In genomic region chrX:6366357-6366691, dm6 we compare ENCODE assay signal across 1 fruit fly cellular context.
TF ChIP-seq lines count a peak whose summit lies in the region.

No protein-coding gene starts in this region.

TF ChIP-seq in whole organism, embryonic, 481 proteins besides CTCF, POLR2A, EP300 and RAD21 (continued from another document and continues in another):
- TF ChIP-seq Neu2 (GFP tag; optimal IDR thresholded peaks at IDR 0.05; lab: Kevin White, UChicago; ENCODE audit: borderline replicate concordance) (no peak), HmgD (GFP tag; optimal IDR thresholded peaks at IDR 0.05; lab: Kevin White, UChicago) (peak; percentile 27), Scr (GFP tag; IDR thresholded peaks at IDR 0.05; lab: Robert Waterston, UW; ENCODE audit: partially characterized antibody) (no peak), ATbp (GFP tag; optimal IDR thresholded peaks at IDR 0.05; lab: Kevin White, UChicago) (peak; percentile 71), CG13424 (tag; optimal IDR thresholded peaks at IDR 0.05; lab: Kevin White, UChicago) (peak; percentile 86), Kr (GFP tag; optimal IDR thresholded peaks at IDR 0.05; lab: Kevin White, UChicago) (no peak), Nf-YA (GFP tag; IDR thresholded peaks at IDR 0.05; lab: Robert Waterston, UW) (peak; percentile 75), CG13123 (GFP tag; optimal IDR thresholded peaks at IDR 0.05; lab: Kevin White, UChicago) (peak; percentile 64), ci (GFP tag; IDR thresholded peaks at IDR 0.05; lab: Robert Waterston, UW) (peak; percentile 93), CG8359 (GFP tag; optimal IDR thresholded peaks at IDR 0.05; lab: Kevin White, UChicago; ENCODE audit: borderline replicate concordance) (no peak), CG11695 (GFP tag; IDR thresholded peaks at IDR 0.05; lab: Robert Waterston, UW) (peak; percentile 88), CG13296 (GFP tag; optimal IDR thresholded peaks at IDR 0.05; lab: Kevin White, UChicago) (peak; percentile 91), nau (GFP tag; optimal IDR thresholded peaks at IDR 0.05; lab: Kevin White, UChicago) (no peak), Fer3 (tag; optimal IDR thresholded peaks at IDR 0.05; lab: Kevin White, UChicago) (peak; percentile 90), CG12942 (GFP tag; optimal IDR thresholded peaks at IDR 0.05; lab: Kevin White, UChicago) (peak; percentile 55), Ssrp (tag; optimal IDR thresholded peaks at IDR 0.05; lab: Kevin White, UChicago) (peak; percentile 58), CG15514 (GFP tag; optimal IDR thresholded peaks at IDR 0.05; lab: Kevin White, UChicago) (peak; percentile 83), CG17186 (GFP tag; optimal IDR thresholded peaks at IDR 0.05; lab: Kevin White, UChicago) (no peak), CG2199 (GFP tag; IDR thresholded peaks at IDR 0.05; lab: Robert Waterston, UW) (peak; percentile 67; the same call in 2 of the 3 replicates), zen2 (GFP tag; IDR thresholded peaks at IDR 0.05; lab: Robert Waterston, UW; ENCODE audit: partially characterized antibody) (no peak), sna (GFP tag; IDR thresholded peaks at IDR 0.05; lab: Robert Waterston, UW; ENCODE audit: partially characterized antibody) (no peak), nom (GFP tag; optimal IDR thresholded peaks at IDR 0.05; lab: Kevin White, UChicago) (peak; percentile 8), fd96Cb (tag; optimal IDR thresholded peaks at IDR 0.05; lab: Kevin White, UChicago) (peak; percentile 76), fd3F (GFP tag; optimal IDR thresholded peaks at IDR 0.05; lab: Kevin White, UChicago) (peak; percentile 84), wor (GFP tag; IDR thresholded peaks at IDR 0.05; lab: Robert Waterston, UW) (peak; percentile 64; the same call in 1 of the 2 replicates), hth (optimal IDR thresholded peaks at IDR 0.05; lab: Kevin White, UChicago) (no peak), B-H1 (GFP tag; IDR thresholded peaks at IDR 0.05; lab: Robert Waterston, UW) (peak; percentile 83), CG2875 (GFP tag; optimal IDR thresholded peaks at IDR 0.05; lab: Kevin White, UChicago) (peak; percentile 46), Gug (GFP tag; IDR thresholded peaks at IDR 0.05; lab: Robert Waterston, UW) (peak; percentile 93), Atf3 (GFP tag; optimal IDR thresholded peaks at IDR 0.05; lab: Kevin White, UChicago) (peak; percentile 57), D19A (tag; optimal IDR thresholded peaks at IDR 0.05; lab: Kevin White, UChicago) (peak; percentile 58), CG13287 (GFP tag; IDR thresholded peaks at IDR 0.05; lab: Robert Waterston, UW; ENCODE audit: partially characterized antibody) (no peak), shn (GFP tag; optimal IDR thresholded peaks at IDR 0.05; lab: Kevin White, UChicago) (peak; percentile 69), gcm2 (GFP tag; optimal IDR thresholded peaks at IDR 0.05; lab: Kevin White, UChicago) (peak; percentile 82), CG7556 (GFP tag; optimal IDR thresholded peaks at IDR 0.05; lab: Kevin White, UChicago) (peak; percentile 79), Mrtf (GFP tag; IDR thresholded peaks at IDR 0.05; lab: Robert Waterston, UW) (peak; percentile 88), h (optimal IDR thresholded peaks at IDR 0.05; lab: Kevin White, UChicago) (no peak), pan (optimal IDR thresholded peaks at IDR 0.05; lab: Kevin White, UChicago) (no peak), pan (GFP tag; optimal IDR thresholded peaks at IDR 0.05 in 1 of 2, IDR thresholded peaks at IDR 0.05 in 1 of 2) (peak in 1 of 2 experiments; percentile 93), CG12391 (tag; optimal IDR thresholded peaks at IDR 0.05; lab: Kevin White, UChicago) (peak; percentile 79), CG10321 (GFP tag; IDR thresholded peaks at IDR 0.05; lab: Robert Waterston, UW) (peak; percentile 59; the same call in 1 of the 2 replicates), H2.0 (GFP tag; IDR thresholded peaks at IDR 0.05; lab: Robert Waterston, UW) (peak; percentile 88), CG11696 (GFP tag; IDR thresholded peaks at IDR 0.05; lab: Robert Waterston, UW) (peak; percentile 80), CG8924 (tag; optimal IDR thresholded peaks at IDR 0.05; lab: Kevin White, UChicago) (no peak), CG4854 (GFP tag; optimal IDR thresholded peaks at IDR 0.05; lab: Kevin White, UChicago) (peak; percentile 65), CG12104 (GFP tag; optimal IDR thresholded peaks at IDR 0.05; lab: Kevin White, UChicago) (peak; percentile 64), Chrac-16 (GFP tag; optimal IDR thresholded peaks at IDR 0.05; lab: Kevin White, UChicago) (peak; percentile 77), CG30431 (GFP tag; optimal IDR thresholded peaks at IDR 0.05; lab: Kevin White, UChicago) (peak; percentile 45), Deaf1 (tag; optimal IDR thresholded peaks at IDR 0.05; lab: Kevin White, UChicago) (peak; percentile 53), knrl (GFP tag; IDR thresholded peaks at IDR 0.05; lab: Robert Waterston, UW; ENCODE audit: partially characterized antibody) (no peak), Dek (tag; optimal IDR thresholded peaks at IDR 0.05; lab: Kevin White, UChicago) (peak; percentile 88), inv (GFP tag; IDR thresholded peaks at IDR 0.05; lab: Robert Waterston, UW; ENCODE audit: partially characterized antibody) (no peak), ro (GFP tag; IDR thresholded peaks at IDR 0.05; lab: Robert Waterston, UW) (peak; percentile 36; the same call in 1 of the 2 replicates), CG15479 (GFP tag; optimal IDR thresholded peaks at IDR 0.05; lab: Kevin White, UChicago) (no peak), Hmr (GFP tag; optimal IDR thresholded peaks at IDR 0.05; lab: Kevin White, UChicago) (peak; percentile 88), CG8290 (GFP tag; optimal IDR thresholded peaks at IDR 0.05; lab: Kevin White, UChicago) (no peak), CG8290 (tag; optimal IDR thresholded peaks at IDR 0.05; lab: Kevin White, UChicago) (peak in 1 of 2 experiments; percentile 98), CG5953 (GFP tag; IDR thresholded peaks at IDR 0.05; lab: Robert Waterston, UW) (0 out of 2 replicates have a peak, but pooled peaks have one; percentile 55), z (GFP tag; IDR thresholded peaks at IDR 0.05; lab: Robert Waterston, UW) (0 out of 3 replicates have a peak, but pooled peaks have one; percentile 35), Taf1 (GFP tag; IDR thresholded peaks at IDR 0.05; lab: Robert Waterston, UW) (peak; percentile 87), tin (GFP tag; optimal IDR thresholded peaks at IDR 0.05; lab: Kevin White, UChicago) (peak; percentile 81), zfh1 (GFP tag; IDR thresholded peaks at IDR 0.05; lab: Robert Waterston, UW) (peak; percentile 89), zen (tag; optimal IDR thresholded peaks at IDR 0.05; lab: Kevin White, UChicago) (peak; percentile 71), CG6272 (GFP tag; IDR thresholded peaks at IDR 0.05; lab: Robert Waterston, UW) (peak; percentile 73), tap (tag; optimal IDR thresholded peaks at IDR 0.05; lab: Kevin White, UChicago) (peak; percentile 82), Ptx1 (GFP tag; IDR thresholded peaks at IDR 0.05; lab: Robert Waterston, UW) (peak; percentile 91), GATAe (GFP tag; conservative IDR thresholded peaks at IDR 0.05; lab: Robert Waterston, UW) (peak; percentile 53; the same call in 1 of the 2 replicates), Asciz (GFP tag; optimal IDR thresholded peaks at IDR 0.05; lab: Kevin White, UChicago) (peak; percentile 55), CG13775 (GFP tag; optimal IDR thresholded peaks at IDR 0.05; lab: Kevin White, UChicago) (peak; percentile 75), Sin3A (optimal IDR thresholded peaks at IDR 0.05; lab: Kevin White, UChicago) (no peak), CG8944 (GFP tag; optimal IDR thresholded peaks at IDR 0.05; lab: Kevin White, UChicago) (peak; percentile 71), Adf1 (GFP tag; IDR thresholded peaks at IDR 0.05; lab: Robert Waterston, UW) (peak; percentile 55), Vsx1 (GFP tag; optimal IDR thresholded peaks at IDR 0.05; lab: Kevin White, UChicago) (peak; percentile 42), CG42726 (GFP tag; IDR thresholded peaks at IDR 0.05; lab: Robert Waterston, UW; ENCODE audit: partially characterized antibody) (no peak), nerfin-1 (tag; optimal IDR thresholded peaks at IDR 0.05; lab: Kevin White, UChicago) (peak; percentile 34), CG30403 (GFP tag; optimal IDR thresholded peaks at IDR 0.05; lab: Kevin White, UChicago) (peak; percentile 81), CG9932 (GFP tag; IDR thresholded peaks at IDR 0.05; lab: Robert Waterston, UW) (peak; percentile 95), CG2116 (GFP tag; optimal IDR thresholded peaks at IDR 0.05; lab: Kevin White, UChicago) (peak; percentile 8), NC2α (GFP tag; optimal IDR thresholded peaks at IDR 0.05; lab: Kevin White, UChicago) (peak; percentile 16), CG8765 (GFP tag; IDR thresholded peaks at IDR 0.05; lab: Robert Waterston, UW) (peak; percentile 62; the same call in 1 of the 2 replicates), ssp (GFP tag; IDR thresholded peaks at IDR 0.05; lab: Robert Waterston, UW) (peak; percentile 70), NFAT (GFP tag; IDR thresholded peaks at IDR 0.05; lab: Robert Waterston, UW) (peak; percentile 95), yki (optimal IDR thresholded peaks at IDR 0.05; lab: Kevin White, UChicago) (no peak), Side (GFP tag; optimal IDR thresholded peaks at IDR 0.05; lab: Kevin White, UChicago) (peak; percentile 85), cad (GFP tag; optimal IDR thresholded peaks at IDR 0.05; lab: Kevin White, UChicago) (no peak), CG1647 (GFP tag; optimal IDR thresholded peaks at IDR 0.05; lab: Kevin White, UChicago) (peak; percentile 79), CG4328 (GFP tag; optimal IDR thresholded peaks at IDR 0.05; lab: Kevin White, UChicago) (peak; percentile 72), CG17829 (tag; optimal IDR thresholded peaks at IDR 0.05; lab: Kevin White, UChicago) (peak; percentile 59), Fer2 (tag; optimal IDR thresholded peaks at IDR 0.05; lab: Kevin White, UChicago) (peak; percentile 86), Sry-β (GFP tag; optimal IDR thresholded peaks at IDR 0.05; lab: Kevin White, UChicago) (no peak), CG7357 (GFP tag; IDR thresholded peaks at IDR 0.05; lab: Robert Waterston, UW) (peak; percentile 79), maf-S (GFP tag; optimal IDR thresholded peaks at IDR 0.05; lab: Kevin White, UChicago) (peak; percentile 87), CG18262 (tag; optimal IDR thresholded peaks at IDR 0.05; lab: Kevin White, UChicago) (peak; percentile 58), CG7928 (GFP tag; optimal IDR thresholded peaks at IDR 0.05; lab: Kevin White, UChicago) (peak; percentile 59), CG14441 (GFP tag; IDR thresholded peaks at IDR 0.05; lab: Robert Waterston, UW) (peak; percentile 90), pum (GFP tag; optimal IDR thresholded peaks at IDR 0.05; lab: Kevin White, UChicago) (peak; percentile 82), psq (GFP tag; optimal IDR thresholded peaks at IDR 0.05; lab: Kevin White, UChicago) (peak; percentile 20), Nf-YC (tag; optimal IDR thresholded peaks at IDR 0.05; lab: Kevin White, UChicago) (peak; percentile 72), gce (GFP tag; IDR thresholded peaks at IDR 0.05; lab: Robert Waterston, UW) (peak; percentile 74; the same call in 1 of the 3 replicates), Sox100B (GFP tag; optimal IDR thresholded peaks at IDR 0.05; lab: Kevin White, UChicago) (peak; percentile 76), danr (GFP tag; IDR thresholded peaks at IDR 0.05; lab: Robert Waterston, UW) (peak; percentile 77), wek (GFP tag; optimal IDR thresholded peaks at IDR 0.05; lab: Kevin White, UChicago) (peak; percentile 51), CG3838 (GFP tag; optimal IDR thresholded peaks at IDR 0.05; lab: Kevin White, UChicago) (peak; percentile 32), NK7.1 (GFP tag; optimal IDR thresholded peaks at IDR 0.05; lab: Kevin White, UChicago) (peak; percentile 83), CG18599 (GFP tag; optimal IDR thresholded peaks at IDR 0.05; lab: Kevin White, UChicago) (peak; percentile 92), Lpt (GFP tag; optimal IDR thresholded peaks at IDR 0.05; lab: Kevin White, UChicago) (no peak), CG9876 (GFP tag; optimal IDR thresholded peaks at IDR 0.05; lab: Kevin White, UChicago) (peak; percentile 68), CG4820 (GFP tag; optimal IDR thresholded peaks at IDR 0.05; lab: Kevin White, UChicago) (peak; percentile 75), CG17328 (GFP tag; IDR thresholded peaks at IDR 0.05; lab: Robert Waterston, UW) (peak; percentile 85), sima (GFP tag; optimal IDR thresholded peaks at IDR 0.05; lab: Kevin White, UChicago) (no peak), CG15011 (GFP tag; optimal IDR thresholded peaks at IDR 0.05; lab: Kevin White, UChicago) (peak; percentile 70), bigmax (GFP tag; optimal IDR thresholded peaks at IDR 0.05; lab: Kevin White, UChicago) (no peak), CG7987 (GFP tag; optimal IDR thresholded peaks at IDR 0.05; lab: Kevin White, UChicago) (peak; percentile 40), tna (GFP tag; IDR thresholded peaks at IDR 0.05; lab: Robert Waterston, UW; ENCODE audit: partially characterized antibody) (no peak), bab2 (GFP tag; optimal IDR thresholded peaks at IDR 0.05; lab: Kevin White, UChicago) (peak; percentile 87), Oli (tag; optimal IDR thresholded peaks at IDR 0.05; lab: Kevin White, UChicago) (peak; percentile 82), CG17359 (tag; optimal IDR thresholded peaks at IDR 0.05; lab: Kevin White, UChicago) (peak; percentile 87), Atf6 (GFP tag; IDR thresholded peaks at IDR 0.05; lab: Robert Waterston, UW) (peak; percentile 93), CG32532 (GFP tag; IDR thresholded peaks at IDR 0.05; lab: Robert Waterston, UW) (peak; percentile 95), ham (GFP tag; IDR thresholded peaks at IDR 0.05; lab: Robert Waterston, UW) (peak; percentile 78; the same call in 1 of the 2 replicates), Mad (GFP tag; optimal IDR thresholded peaks at IDR 0.05; lab: Kevin White, UChicago) (peak; percentile 74), croc (GFP tag; conservative IDR thresholded peaks at IDR 0.05; lab: Robert Waterston, UW) (peak; percentile 56), CG31441 (GFP tag; IDR thresholded peaks at IDR 0.05; lab: Robert Waterston, UW) (peak; percentile 55), CG32772 (GFP tag; IDR thresholded peaks at IDR 0.05; lab: Robert Waterston, UW) (peak; percentile 85), sim (GFP tag; IDR thresholded peaks at IDR 0.05; lab: Robert Waterston, UW) (no peak), jigr1 (GFP tag; IDR thresholded peaks at IDR 0.05; lab: Robert Waterston, UW) (peak; percentile 66; the same call in 2 of the 3 replicates), CG12236 (GFP tag; optimal IDR thresholded peaks at IDR 0.05; lab: Kevin White, UChicago) (peak; percentile 61), CG4730 (GFP tag; IDR thresholded peaks at IDR 0.05; lab: Robert Waterston, UW) (peak; percentile 84), hbn (GFP tag; IDR thresholded peaks at IDR 0.05; lab: Robert Waterston, UW; ENCODE audit: partially characterized antibody) (no peak)
